Worm (Caenorhabditis elegans) whole organism, L4 larva: ENCODE measurements around the gene rpn-1.
A peak's percentile ranks its signal among the peaks of the same experiment; 100 is the strongest.

Experiments used
- F10B5.3 ChIP-seq: sonication (generic microtip); optimal IDR thresholded peaks from 2 replicates; lab custom pipeline; 2016; ENCODE audit warnings: mild to moderate bottlenecking, missing genetic modification characterization, missing compliant biosample characterization
- F26F4.8 ChIP-seq: fragments of 200-800 bp; sonication (Bioruptor generic); conservative IDR thresholded peaks from 2 replicates; pipeline ENCODE4 v1.3.6; 2022; ENCODE audit warnings: missing genetic modification characterization, missing compliant biosample characterization
- F37D6.2 ChIP-seq: sonication (generic microtip); optimal IDR thresholded peaks from 2 replicates; lab custom pipeline; 2016; ENCODE audit warnings: mild to moderate bottlenecking, missing genetic modification characterization, missing compliant biosample characterization
- R02D3.7 ChIP-seq: fragments of 150-350 bp; sonication (generic microtip); optimal IDR thresholded peaks from 3 replicates; lab custom pipeline; 2014; ENCODE audit warnings: missing biosample characterization, missing genetic modification characterization
- T26A8.4 ChIP-seq: fragments of 200-800 bp; sonication (Bioruptor generic); IDR thresholded peaks from 2 replicates; pipeline ENCODE4 v1.3.6; 2022; ENCODE audit warnings: missing genetic modification characterization, missing compliant biosample characterization
- Y48G9A.11 ChIP-seq: fragments of 200-800 bp; sonication (Bioruptor generic); IDR thresholded peaks from 2 replicates; pipeline ENCODE4 v1.3.6; 2022; ENCODE audit warnings: missing genetic modification reagents, missing genetic modification characterization, missing compliant biosample characterization
- Y75B8A.6 ChIP-seq: fragments of 200-800 bp; sonication (Bioruptor generic); IDR thresholded peaks from 2 replicates; pipeline ENCODE4 v1.3.6; 2022; ENCODE audit warnings: missing genetic modification reagents, missing genetic modification characterization, missing compliant biosample characterization
- ZK337.2 ChIP-seq: fragments of 200-800 bp; sonication (Bioruptor generic); IDR thresholded peaks from 2 replicates; pipeline ENCODE4 v1.3.6; 2022; ENCODE audit warnings: missing genetic modification reagents, missing genetic modification characterization, missing compliant biosample characterization
- aha-1 ChIP-seq: fragments of 150-350 bp; peaks from one replicate; lab custom pipeline; 2014; ENCODE audit warnings: missing biosample characterization, missing genetic modification characterization
- arid-1 ChIP-seq: fragments of 200-800 bp; sonication (Bioruptor generic); conservative IDR thresholded peaks from 2 replicates; pipeline ENCODE4 v1.3.6; 2022; ENCODE audit warnings: missing genetic modification reagents, missing genetic modification characterization, missing compliant biosample characterization
- attf-4 ChIP-seq: sonication (generic microtip); optimal IDR thresholded peaks from 3 replicates; lab custom pipeline; 2017; ENCODE audit warnings: missing biosample characterization, missing genetic modification characterization
- ceh-20 ChIP-seq: fragments of 200-800 bp; sonication (Bioruptor generic); IDR thresholded peaks from 2 replicates; pipeline ENCODE4 v1.3.6; 2022; ENCODE audit warnings: missing genetic modification reagents, missing genetic modification characterization, missing compliant biosample characterization
- ceh-82 ChIP-seq: sonication (generic microtip); optimal IDR thresholded peaks from 2 replicates; lab custom pipeline; 2017; ENCODE audit warnings: missing biosample characterization, missing genetic modification characterization
- daf-12 ChIP-seq: fragments of 150-350 bp; optimal IDR thresholded peaks from 2 replicates; lab custom pipeline; 2014; ENCODE audit warnings: missing biosample characterization, missing genetic modification reagents, missing genetic modification characterization
- dmd-9 ChIP-seq: fragments of 200-800 bp; sonication (Bioruptor generic); IDR thresholded peaks from 2 replicates; pipeline ENCODE4 v1.3.6; 2022; ENCODE audit warnings: missing genetic modification reagents, missing genetic modification characterization, missing compliant biosample characterization
- dpl-1 ChIP-seq: fragments of 150-350 bp; optimal IDR thresholded peaks from 2 replicates; lab custom pipeline; 2014; ENCODE audit warnings: missing biosample characterization, missing genetic modification reagents, missing genetic modification characterization
- duxl-1 ChIP-seq: sonication (generic microtip); optimal IDR thresholded peaks from 2 replicates; lab custom pipeline; 2016; ENCODE audit warnings: mild to moderate bottlenecking, missing genetic modification characterization, moderate library complexity, missing compliant biosample characterization; ENCODE audit not compliant: poor library complexity
- egl-43 ChIP-seq: fragments of 200-800 bp; sonication (Bioruptor generic); IDR thresholded peaks from 2 replicates; pipeline ENCODE4 v1.3.6; 2022; ENCODE audit warnings: missing genetic modification reagents, missing genetic modification characterization, missing compliant biosample characterization
- fos-1 ChIP-seq: fragments of 150-350 bp; optimal IDR thresholded peaks from 2 replicates; lab custom pipeline; 2014; ENCODE audit warnings: missing biosample characterization, missing genetic modification characterization
- hlh-30 ChIP-seq: sonication (generic microtip); optimal IDR thresholded peaks from 2 replicates; lab custom pipeline; 2017; ENCODE audit warnings: antibody characterized with exemption, mild to moderate bottlenecking, missing genetic modification characterization, missing compliant biosample characterization; ENCODE audit not compliant: insufficient read depth
- hmg-1.1 ChIP-seq: fragments of 200-800 bp; sonication (Bioruptor generic); IDR thresholded peaks from 2 replicates; pipeline ENCODE4 v1.3.6; 2022; ENCODE audit warnings: missing genetic modification reagents, missing genetic modification characterization, missing compliant biosample characterization
- jun-1 ChIP-seq: fragments of 150-350 bp; optimal IDR thresholded peaks from 2 replicates; lab custom pipeline; 2014; ENCODE audit warnings: missing biosample characterization, missing genetic modification reagents, missing genetic modification characterization
- lin-1 ChIP-seq: fragments of 200-800 bp; sonication (Bioruptor generic); IDR thresholded peaks from 2 replicates; pipeline ENCODE4 v1.3.6; 2022; ENCODE audit warnings: missing genetic modification reagents, missing genetic modification characterization, missing compliant biosample characterization
- lin-13 ChIP-seq: fragments of 150-350 bp; optimal IDR thresholded peaks from 2 replicates; lab custom pipeline; 2014; ENCODE audit warnings: missing biosample characterization, missing genetic modification reagents, missing genetic modification characterization
- lin-29 ChIP-seq: fragments of 200-800 bp; sonication (Bioruptor generic); IDR thresholded peaks from 2 replicates; pipeline ENCODE4 v1.3.6; 2022; ENCODE audit warnings: missing genetic modification reagents, missing genetic modification characterization, missing compliant biosample characterization
- lin-38 ChIP-seq: fragments of 200-800 bp; sonication (Bioruptor generic); IDR thresholded peaks from 2 replicates; pipeline ENCODE4 v1.3.6; 2022; ENCODE audit warnings: missing genetic modification reagents, missing genetic modification characterization, missing compliant biosample characterization
- madf-5 ChIP-seq, 2 experiments: fragments of 200-800 bp; sonication (Bioruptor generic); IDR thresholded peaks; 2 replicates each; pipeline ENCODE4 v1.3.6; 2022; ENCODE audit warnings: missing compliant biosample characterization in 2 of 2, missing genetic modification characterization in 2 of 2
- madf-9 ChIP-seq: fragments of 200-800 bp; sonication (Bioruptor generic); conservative IDR thresholded peaks from 2 replicates; pipeline ENCODE4 v1.3.6; 2022; ENCODE audit warnings: missing genetic modification reagents, missing genetic modification characterization, missing compliant biosample characterization
- mdl-1 ChIP-seq, 2 experiments: fragments of 150-350 bp in 1 of 2; sonication (generic microtip) in 1 of 2; optimal IDR thresholded peaks; 2 replicates each; lab custom pipeline; 2014 to 2017; ENCODE audit warnings: missing biosample characterization in 2 of 2, missing genetic modification characterization in 2 of 2
- mep-1 ChIP-seq: fragments of 150-350 bp; sonication (generic microtip); optimal IDR thresholded peaks from 3 replicates; lab custom pipeline; 2014; ENCODE audit warnings: missing biosample characterization, missing genetic modification characterization
- nhr-25 ChIP-seq: sonication (generic microtip); optimal IDR thresholded peaks from 2 replicates; lab custom pipeline; 2017; ENCODE audit warnings: missing genetic modification characterization, mild to moderate bottlenecking, missing compliant biosample characterization, antibody characterized with exemption, moderate library complexity, borderline replicate concordance; ENCODE audit not compliant: insufficient read depth
- nhr-42 ChIP-seq: fragments of 200-800 bp; sonication (Bioruptor generic); IDR thresholded peaks from 2 replicates; pipeline ENCODE4 v1.3.6; 2022; ENCODE audit warnings: missing genetic modification characterization, missing compliant biosample characterization
- nhr-6 ChIP-seq: fragments of 150-350 bp; optimal IDR thresholded peaks from 2 replicates; lab custom pipeline; 2014; ENCODE audit warnings: missing biosample characterization, missing genetic modification characterization
- pha-4 ChIP-seq, 2 experiments: fragments of 150-350 bp in 1 of 2; fragments of 200-800 bp in 1 of 2; sonication (Bioruptor generic) in 1 of 2; IDR thresholded peaks in 1 of 2; optimal IDR thresholded peaks in 1 of 2; 2 replicates each; pipeline versions ENCODE4 v1.3.6 to Lab custom; 2014 to 2022; ENCODE audit warnings: missing genetic modification characterization in 2 of 2, missing genetic modification reagents in 2 of 2, missing biosample characterization in 1 of 2, missing compliant biosample characterization in 1 of 2
- sdz-12 ChIP-seq: fragments of 200-800 bp; sonication (Bioruptor generic); optimal IDR thresholded peaks from 2 replicates; lab custom pipeline; 2018; ENCODE audit warnings: mild to moderate bottlenecking, missing genetic modification characterization, missing compliant biosample characterization
- snpc-1.2 ChIP-seq: fragments of 200-800 bp; sonication (Bioruptor generic); IDR thresholded peaks from 2 replicates; pipeline ENCODE4 v1.3.6; 2022; ENCODE audit warnings: missing genetic modification reagents, missing genetic modification characterization, missing compliant biosample characterization
- spr-1 ChIP-seq: sonication (generic microtip); optimal IDR thresholded peaks from 2 replicates; lab custom pipeline; 2016; ENCODE audit warnings: mild to moderate bottlenecking, missing genetic modification characterization, missing compliant biosample characterization
- tag-97 ChIP-seq: fragments of 200-800 bp; sonication (Bioruptor generic); IDR thresholded peaks from 2 replicates; pipeline ENCODE4 v1.3.6; 2022; ENCODE audit warnings: missing genetic modification characterization, missing compliant biosample characterization
- unc-130 ChIP-seq: sonication (generic microtip); optimal IDR thresholded peaks from 2 replicates; lab custom pipeline; 2016; ENCODE audit warnings: missing genetic modification reagents, missing genetic modification characterization, missing compliant biosample characterization
- unc-39 ChIP-seq: sonication (generic microtip); optimal IDR thresholded peaks from 2 replicates; lab custom pipeline; 2017; ENCODE audit warnings: missing biosample characterization, missing genetic modification characterization
- unc-62 ChIP-seq, 3 experiments: fragments of 150-350 bp in 1 of 3; sonication (generic microtip); optimal IDR thresholded peaks in 2 of 3; peaks in 1 of 3; 1 replicate in 1 of 3; 2 replicates in 2 of 3; lab custom pipeline; 2014 to 2017; ENCODE audit warnings: missing biosample characterization in 3 of 3, missing genetic modification characterization in 3 of 3, missing genetic modification reagents in 3 of 3, missing genotype in 1 of 3
- zag-1 ChIP-seq: fragments of 150-350 bp; optimal IDR thresholded peaks from 2 replicates; lab custom pipeline; 2014; ENCODE audit warnings: missing biosample characterization, missing genetic modification characterization
- ztf-11 ChIP-seq: fragments of 150-350 bp; optimal IDR thresholded peaks from 2 replicates; lab custom pipeline; 2014; ENCODE audit warnings: missing biosample characterization, missing genetic modification characterization

Gene rpn-1

DNA sequence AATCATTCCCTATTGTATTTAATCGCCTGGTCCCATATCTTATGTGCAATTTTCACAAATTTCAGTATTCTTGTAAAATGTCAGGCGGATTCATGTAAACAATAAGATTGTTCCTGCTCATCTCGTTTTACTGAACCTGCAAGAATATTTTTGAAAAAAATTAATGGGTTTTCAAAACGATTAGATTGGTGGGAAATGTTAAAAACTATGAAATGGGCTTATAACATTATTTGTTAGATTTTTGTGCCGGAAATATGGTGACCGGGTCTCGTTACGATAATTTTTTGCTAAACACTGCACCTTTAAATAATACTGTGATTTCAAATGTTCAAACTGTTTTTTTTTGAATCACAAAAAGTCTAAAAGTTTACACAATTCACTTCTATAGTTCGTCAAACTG, 4.3 kb downstream of the rpn-1 start:
- TF ChIP-seq pha-4 (GFP tag; IDR thresholded peaks at IDR 0.05; lab: Robert Waterston, UW) (0 out of 2 replicates have a peak, but pooled peaks have one; percentile 9), pha-4 (tag; optimal IDR thresholded peaks at IDR 0.05; lab: Kevin White, UChicago) (no peak), arid-1 (GFP tag; lab: Robert Waterston, UW) (0 out of 2 replicates have a peak, but pooled peaks have one; percentile 44), nhr-6 (no peak), nhr-42 (GFP tag; lab: Robert Waterston, UW) (no peak), attf-4 (tag; lab: Kevin White, UChicago) (no peak), Y75B8A.6 (GFP tag; lab: Robert Waterston, UW) (no peak), mep-1 (tag; lab: Kevin White, UChicago) (no peak), madf-5 (GFP tag; IDR thresholded peaks at IDR 0.05; lab: Robert Waterston, UW) (no peak), aha-1 (tag; lab: Kevin White, UChicago) (no peak), ztf-11 (tag; lab: Kevin White, UChicago) (no peak), unc-39 (no peak), R02D3.7 (no peak), lin-38 (GFP tag; lab: Robert Waterston, UW) (peak; percentile 41; the same call in 1 of the 2 replicates), lin-1 (no peak), fos-1 (tag; lab: Kevin White, UChicago) (no peak), nhr-25 (tag; lab: Kevin White, UChicago) (no peak), F10B5.3 (no peak), Y48G9A.11 (GFP tag; lab: Robert Waterston, UW) (no peak), snpc-1.2 (peak; percentile 76; the same call in 1 of the 2 replicates), spr-1 (tag; lab: Kevin White, UChicago) (no peak), T26A8.4 (GFP tag; lab: Robert Waterston, UW) (no peak), dmd-9 (GFP tag; lab: Robert Waterston, UW) (no peak), dpl-1 (GFP tag; lab: Kevin White, UChicago) (no peak), jun-1 (tag; lab: Kevin White, UChicago) (no peak), lin-13 (GFP tag; lab: Kevin White, UChicago) (no peak), hlh-30 (tag; lab: Kevin White, UChicago) (no peak), hmg-1.1 (GFP tag; lab: Robert Waterston, UW) (no peak), zag-1 (no peak), ceh-82 (no peak), madf-9 (GFP tag; lab: Robert Waterston, UW) (no peak), F37D6.2 (no peak), daf-12 (tag; lab: Kevin White, UChicago) (no peak), sdz-12 (no peak), lin-29 (no peak), F26F4.8 (GFP tag; lab: Robert Waterston, UW) (0 out of 2 replicates have a peak, but pooled peaks have one; percentile 16), egl-43 (GFP tag; lab: Robert Waterston, UW) (no peak), unc-130 (peak; percentile 5), duxl-1 (tag; lab: Kevin White, UChicago) (no peak), ZK337.2 (GFP tag; lab: Robert Waterston, UW) (no peak), tag-97 (GFP tag; lab: Robert Waterston, UW) (no peak), mdl-1 (tag; optimal IDR thresholded peaks at IDR 0.05; lab: Kevin White, UChicago) (no peak), ceh-20 (no peak)

DNA sequence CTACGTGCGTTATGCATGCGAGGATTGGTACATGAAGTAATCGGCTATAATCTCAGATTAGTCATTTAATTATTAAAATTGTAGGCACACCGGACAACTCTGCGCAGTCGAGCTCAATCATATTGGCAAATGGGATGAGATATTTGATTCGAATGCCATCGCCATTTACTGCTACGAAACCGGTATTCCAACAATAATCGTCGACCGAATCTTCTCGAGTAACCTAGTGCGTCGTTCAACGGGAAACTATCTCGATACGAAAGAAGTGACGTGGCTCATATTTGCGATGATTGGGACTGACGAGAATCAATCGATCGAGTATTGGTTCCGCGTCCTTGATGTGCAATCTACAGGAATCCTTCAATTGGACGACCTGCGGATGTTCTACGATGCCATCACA, 5.1 kb downstream of the rpn-1 start:
- TF ChIP-seq unc-62 (GFP tag; optimal IDR thresholded peaks at IDR 0.05 in 1 of 2; lab: Kevin White, UChicago) (peak in 1 of 2 experiments; percentile 92), unc-62 (tag; optimal IDR thresholded peaks at IDR 0.05; lab: Kevin White, UChicago) (no peak), nhr-6 (no peak)
